Worm (Caenorhabditis elegans): ENCODE results near the gene skr-7.

DNA sequence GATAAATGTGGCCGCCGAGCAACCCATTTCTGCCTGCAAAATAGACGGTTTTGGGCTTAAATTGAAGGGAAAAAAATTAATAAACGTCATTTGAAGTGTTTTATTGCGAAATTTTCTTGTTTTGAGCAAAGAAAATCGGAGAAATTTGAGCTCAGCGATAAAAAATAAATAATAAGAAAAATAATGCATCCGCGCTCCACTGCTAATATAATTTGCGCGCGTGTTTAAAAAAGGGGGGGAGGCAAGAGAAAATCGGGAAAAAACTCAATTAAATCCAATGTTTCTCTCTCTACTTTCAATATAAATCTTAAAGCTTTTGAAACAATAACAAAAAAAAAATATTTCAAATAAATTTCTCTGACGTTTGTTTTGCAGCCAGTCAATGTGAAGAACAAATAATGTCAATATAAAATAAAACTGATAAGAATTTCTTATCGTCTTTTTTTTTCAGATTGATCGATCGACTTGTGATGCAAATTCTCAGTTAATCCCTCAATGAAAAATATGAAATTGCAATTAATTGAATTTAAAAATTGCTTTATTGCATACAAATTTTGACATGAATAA lies 28.4 kb downstream of the skr-7 start, which contains the start of gene rft-2:
- TF ChIP-seq ztf-11 (tag; optimal IDR thresholded peaks at IDR 0.05) = no peak
- TF ChIP-seq R02D3.7 (tag; optimal IDR thresholded peaks at IDR 0.05) = peak; percentile 14
- no peak for TF ChIP-seq egl-27 (tag; optimal IDR thresholded peaks at IDR 0.05)
- no peak for TF ChIP-seq mdl-1 (tag; optimal IDR thresholded peaks at IDR 0.05)
